Worm (Caenorhabditis elegans) whole organism, late embryonic: ENCODE measurements around the gene F22E12.3.

Experiments used
- C08G9.2 ChIP-seq: sonication (generic microtip); optimal IDR thresholded peaks from 2 replicates; lab custom pipeline; 2016; ENCODE audit warnings: mild to moderate bottlenecking, missing genetic modification characterization, moderate library complexity, missing compliant biosample characterization
- C38D4.7 ChIP-seq: fragments of 200-800 bp; sonication (Bioruptor generic); optimal IDR thresholded peaks from 2 replicates; lab custom pipeline; 2018; ENCODE audit warnings: mild to moderate bottlenecking, missing genetic modification characterization, moderate library complexity, missing compliant biosample characterization
- K02D7.2 ChIP-seq: sonication (generic microtip); optimal IDR thresholded peaks from 2 replicates; lab custom pipeline; 2017; ENCODE audit warnings: mild to moderate bottlenecking, missing genetic modification characterization, missing compliant biosample characterization
- K09A11.1 ChIP-seq: sonication (generic microtip); optimal IDR thresholded peaks from 2 replicates; lab custom pipeline; 2017; ENCODE audit warnings: antibody characterized with exemption, mild to moderate bottlenecking, missing genetic modification characterization, missing compliant biosample characterization; ENCODE audit not compliant: insufficient read depth
- T23F11.4 ChIP-seq: fragments of 200-800 bp; sonication (Bioruptor generic); optimal IDR thresholded peaks from 2 replicates; lab custom pipeline; 2018; ENCODE audit warnings: mild to moderate bottlenecking, missing genetic modification characterization, missing compliant biosample characterization
- Y22D7AL.16 ChIP-seq: sonication (generic microtip); optimal IDR thresholded peaks from 2 replicates; lab custom pipeline; 2016; ENCODE audit warnings: missing genetic modification characterization, missing compliant biosample characterization
- ama-1 ChIP-seq: fragments of 150-350 bp; optimal IDR thresholded peaks from 2 replicates; lab custom pipeline; 2014
- ceh-14 ChIP-seq: sonication (generic microtip); optimal IDR thresholded peaks from 2 replicates; lab custom pipeline; 2016; ENCODE audit warnings: missing genotype, missing genetic modification characterization, missing compliant biosample characterization
- ceh-18 ChIP-seq: sonication (generic microtip); optimal IDR thresholded peaks from 2 replicates; lab custom pipeline; 2016; ENCODE audit warnings: missing genetic modification characterization, missing compliant biosample characterization
- ceh-19 ChIP-seq: fragments of 200-800 bp; sonication (Bioruptor generic); optimal IDR thresholded peaks from 2 replicates; lab custom pipeline; 2018; ENCODE audit warnings: mild to moderate bottlenecking, missing genetic modification characterization, missing compliant biosample characterization
- ceh-30 ChIP-seq: fragments of 150-350 bp; optimal IDR thresholded peaks from 2 replicates; lab custom pipeline; 2014; ENCODE audit warnings: missing biosample characterization, missing genetic modification characterization
- ceh-34 ChIP-seq: sonication (generic microtip); optimal IDR thresholded peaks from 2 replicates; lab custom pipeline; 2016; ENCODE audit warnings: mild to moderate bottlenecking, missing genetic modification characterization, missing compliant biosample characterization
- ceh-45 ChIP-seq: fragments of 200-800 bp; sonication (Bioruptor generic); IDR thresholded peaks from 2 replicates; pipeline ENCODE4 v1.3.6; 2022; ENCODE audit warnings: missing genetic modification reagents, missing genetic modification characterization, missing compliant biosample characterization
- ceh-6 ChIP-seq: fragments of 200-800 bp; sonication (Bioruptor generic); optimal IDR thresholded peaks from 2 replicates; lab custom pipeline; 2018; ENCODE audit warnings: mild to moderate bottlenecking, missing genetic modification characterization, missing compliant biosample characterization
- ceh-9 ChIP-seq: sonication (generic microtip); optimal IDR thresholded peaks from 2 replicates; lab custom pipeline; 2016; ENCODE audit warnings: mild to moderate bottlenecking, missing genetic modification characterization, inconsistent platforms, missing compliant biosample characterization
- che-1 ChIP-seq: sonication (generic microtip); optimal IDR thresholded peaks from 2 replicates; lab custom pipeline; 2016; ENCODE audit warnings: mild to moderate bottlenecking, missing genetic modification characterization, missing compliant biosample characterization
- elt-2 ChIP-seq: sonication (generic microtip); optimal IDR thresholded peaks from 2 replicates; lab custom pipeline; 2016; ENCODE audit warnings: missing genetic modification reagents, missing genetic modification characterization, missing compliant biosample characterization
- elt-4 ChIP-seq: sonication (generic microtip); optimal IDR thresholded peaks from 2 replicates; lab custom pipeline; 2016; ENCODE audit warnings: missing genetic modification characterization, missing compliant biosample characterization
- eyg-1 ChIP-seq: sonication (generic microtip); optimal IDR thresholded peaks from 2 replicates; lab custom pipeline; 2016; ENCODE audit warnings: missing genotype, missing genetic modification characterization, missing compliant biosample characterization
- fax-1 ChIP-seq: sonication (generic microtip); optimal IDR thresholded peaks from 2 replicates; lab custom pipeline; 2016; ENCODE audit warnings: missing genotype, missing genetic modification characterization, missing compliant biosample characterization
- fkh-10 ChIP-seq: fragments of 150-350 bp; optimal IDR thresholded peaks from 2 replicates; lab custom pipeline; 2014; ENCODE audit warnings: missing biosample characterization, missing genetic modification reagents, missing genetic modification characterization
- fkh-6 ChIP-seq: sonication (generic microtip); optimal IDR thresholded peaks from 2 replicates; lab custom pipeline; 2016; ENCODE audit warnings: missing genetic modification characterization, missing compliant biosample characterization
- hlh-13 ChIP-seq: fragments of 200-800 bp; sonication (Bioruptor generic); optimal IDR thresholded peaks from 2 replicates; lab custom pipeline; 2018; ENCODE audit warnings: mild to moderate bottlenecking, missing genetic modification characterization, missing compliant biosample characterization
- hlh-6 ChIP-seq: sonication (generic microtip); optimal IDR thresholded peaks from 2 replicates; lab custom pipeline; 2016; ENCODE audit warnings: missing genotype, missing genetic modification characterization, missing compliant biosample characterization
- hlh-8 ChIP-seq: sonication (generic microtip); optimal IDR thresholded peaks from 2 replicates; lab custom pipeline; 2016; ENCODE audit warnings: missing genotype, missing genetic modification characterization, missing compliant biosample characterization
- lim-6 ChIP-seq: sonication (generic microtip); optimal IDR thresholded peaks from 2 replicates; lab custom pipeline; 2016; ENCODE audit warnings: missing genetic modification characterization, missing compliant biosample characterization
- madf-2 ChIP-seq: sonication (generic microtip); optimal IDR thresholded peaks from 2 replicates; lab custom pipeline; 2017; ENCODE audit warnings: missing genetic modification characterization, missing compliant biosample characterization
- nfya-1 ChIP-seq: sonication (generic microtip); optimal IDR thresholded peaks from 2 replicates; lab custom pipeline; 2017; ENCODE audit warnings: missing genetic modification characterization, mild to moderate bottlenecking, missing compliant biosample characterization, antibody characterized with exemption, moderate library complexity
- nhr-11 ChIP-seq: fragments of 150-350 bp; optimal IDR thresholded peaks from 2 replicates; lab custom pipeline; 2014; ENCODE audit warnings: missing biosample characterization, missing genetic modification characterization
- odd-2 ChIP-seq: sonication (generic microtip); optimal IDR thresholded peaks from 2 replicates; lab custom pipeline; 2017; ENCODE audit warnings: antibody characterized with exemption, mild to moderate bottlenecking, missing genetic modification characterization, missing compliant biosample characterization
- pag-3 ChIP-seq: sonication (generic microtip); optimal IDR thresholded peaks from 2 replicates; lab custom pipeline; 2016; ENCODE audit warnings: missing compliant biosample characterization, missing genetic modification characterization, borderline replicate concordance
- pat-9 ChIP-seq: fragments of 200-800 bp; sonication (Bioruptor generic); optimal IDR thresholded peaks from 2 replicates; lab custom pipeline; 2018; ENCODE audit warnings: mild to moderate bottlenecking, missing genetic modification characterization, moderate library complexity, missing compliant biosample characterization
- pax-1 ChIP-seq: fragments of 150-350 bp; optimal IDR thresholded peaks from 2 replicates; lab custom pipeline; 2014; ENCODE audit warnings: missing biosample characterization, missing genetic modification characterization
- pha-2 ChIP-seq: sonication (generic microtip); optimal IDR thresholded peaks from 2 replicates; lab custom pipeline; 2017; ENCODE audit warnings: mild to moderate bottlenecking, missing genetic modification characterization, missing compliant biosample characterization
- pha-4 ChIP-seq: fragments of 150-350 bp; optimal IDR thresholded peaks from 2 replicates; lab custom pipeline; 2018; ENCODE audit warnings: missing biosample characterization, missing genetic modification reagents, missing genetic modification characterization
- pqm-1 ChIP-seq: sonication (generic microtip); optimal IDR thresholded peaks from 2 replicates; lab custom pipeline; 2016; ENCODE audit warnings: missing genetic modification characterization, missing compliant biosample characterization
- sox-4 ChIP-seq: sonication (generic microtip); optimal IDR thresholded peaks from 2 replicates; lab custom pipeline; 2017; ENCODE audit warnings: mild to moderate bottlenecking, missing genetic modification characterization, inconsistent platforms, missing compliant biosample characterization
- tbx-7 ChIP-seq: sonication (generic microtip); optimal IDR thresholded peaks from 2 replicates; lab custom pipeline; 2016; ENCODE audit warnings: missing genotype, missing genetic modification characterization, missing compliant biosample characterization
- ttx-3 ChIP-seq: sonication (generic microtip); optimal IDR thresholded peaks from 2 replicates; lab custom pipeline; 2016; ENCODE audit warnings: missing genetic modification reagents, missing genetic modification characterization, missing compliant biosample characterization
- unc-3 ChIP-seq, 2 experiments: fragments of 200-800 bp in 1 of 2; sonication (Bioruptor generic) in 1 of 2; sonication (generic microtip) in 1 of 2; conservative IDR thresholded peaks in 1 of 2; optimal IDR thresholded peaks in 1 of 2; 2 replicates each; pipeline versions ENCODE4 v1.3.6 to Lab custom; 2016 to 2022; ENCODE audit warnings: missing compliant biosample characterization in 2 of 2, missing genetic modification characterization in 2 of 2, missing genetic modification reagents in 1 of 2
- unc-42 ChIP-seq: sonication (generic microtip); optimal IDR thresholded peaks from 2 replicates; lab custom pipeline; 2016; ENCODE audit warnings: missing genotype, missing genetic modification characterization, missing compliant biosample characterization
- unc-86 ChIP-seq: sonication (generic microtip); optimal IDR thresholded peaks from 2 replicates; lab custom pipeline; 2016; ENCODE audit warnings: missing genetic modification characterization, missing compliant biosample characterization
- zip-5 ChIP-seq: sonication (generic microtip); optimal IDR thresholded peaks from 2 replicates; lab custom pipeline; 2016; ENCODE audit warnings: missing genetic modification characterization, missing compliant biosample characterization
- ztf-16 ChIP-seq: sonication (generic microtip); optimal IDR thresholded peaks from 2 replicates; lab custom pipeline; 2017; ENCODE audit warnings: missing genetic modification characterization, missing compliant biosample characterization

F22E12.3 gene

ce11 chrV:10468190-10468589, 5.0 kb upstream of the F22E12.3 start, which contains the start of gene egl-9:
Gene egl-9, plus strand, starts transcription at chrV:10468517.
- no peak for TF ChIP-seq unc-86 (tag; lab: Kevin White, UChicago)
- no peak for TF ChIP-seq ceh-34
- TF ChIP-seq nfya-1 (tag; lab: Kevin White, UChicago), result no peak
- TF ChIP-seq C08G9.2, result no peak
- TF ChIP-seq ceh-14, result no peak
- TF ChIP-seq hlh-8 (tag; lab: Kevin White, UChicago), result no peak
- no peak for TF ChIP-seq lim-6 (tag; lab: Kevin White, UChicago)
- TF ChIP-seq nhr-11 (tag; lab: Kevin White, UChicago), result no peak
- no peak for TF ChIP-seq odd-2 (tag; lab: Kevin White, UChicago)
- TF ChIP-seq ceh-30 (tag; lab: Kevin White, UChicago), result no peak
- no peak for TF ChIP-seq K09A11.1 (tag; lab: Kevin White, UChicago)
- no peak for TF ChIP-seq T23F11.4 (GFP tag; lab: Kevin White, UChicago)
- no peak for TF ChIP-seq pha-4 (tag; lab: Kevin White, UChicago)
- TF ChIP-seq hlh-6, result no peak
- no peak for TF ChIP-seq elt-2 (tag; lab: Kevin White, UChicago)
- TF ChIP-seq C38D4.7 (GFP tag; lab: Kevin White, UChicago), result no peak
- no peak for TF ChIP-seq hlh-13 (GFP tag; lab: Kevin White, UChicago)
- no peak for TF ChIP-seq pax-1 (tag; lab: Kevin White, UChicago)
- TF ChIP-seq, all 69 proteins: peak for 0

ce11 chrV:10467659-10468058, 4.5 kb upstream of the F22E12.3 start:
- no peak for TF ChIP-seq T23F11.4 (GFP tag; lab: Kevin White, UChicago)
- TF ChIP-seq lim-6 (tag; lab: Kevin White, UChicago), result no peak
- no peak for TF ChIP-seq ceh-34
- no peak for TF ChIP-seq C08G9.2

- no peak for TF ChIP-seq ceh-6 (GFP tag; lab: Kevin White, UChicago)
- no peak for TF ChIP-seq ama-1 (lab: Kevin White, UChicago)
- no peak for TF ChIP-seq ceh-45
- TF ChIP-seq unc-3 (GFP tag; conservative IDR thresholded peaks at IDR 0.05; lab: Robert Waterston, UW), result no peak
- no peak for TF ChIP-seq unc-3 (tag; optimal IDR thresholded peaks at IDR 0.05; lab: Kevin White, UChicago)
- no peak for TF ChIP-seq ceh-18 (tag; lab: Kevin White, UChicago)
- no peak for TF ChIP-seq tbx-7 (tag; lab: Kevin White, UChicago)
- TF ChIP-seq elt-2 (tag; lab: Kevin White, UChicago), result no peak
- TF ChIP-seq pat-9 (tag; lab: Kevin White, UChicago), result no peak
- no peak for TF ChIP-seq hlh-13 (GFP tag; lab: Kevin White, UChicago)
- TF ChIP-seq fkh-10 (GFP tag; lab: Kevin White, UChicago), result no peak
- TF ChIP-seq unc-86 (tag; lab: Kevin White, UChicago), result no peak
Measured at ce11 chrV:10467104-10467503, 3.9 kb upstream of the F22E12.3 start.

DNA sequence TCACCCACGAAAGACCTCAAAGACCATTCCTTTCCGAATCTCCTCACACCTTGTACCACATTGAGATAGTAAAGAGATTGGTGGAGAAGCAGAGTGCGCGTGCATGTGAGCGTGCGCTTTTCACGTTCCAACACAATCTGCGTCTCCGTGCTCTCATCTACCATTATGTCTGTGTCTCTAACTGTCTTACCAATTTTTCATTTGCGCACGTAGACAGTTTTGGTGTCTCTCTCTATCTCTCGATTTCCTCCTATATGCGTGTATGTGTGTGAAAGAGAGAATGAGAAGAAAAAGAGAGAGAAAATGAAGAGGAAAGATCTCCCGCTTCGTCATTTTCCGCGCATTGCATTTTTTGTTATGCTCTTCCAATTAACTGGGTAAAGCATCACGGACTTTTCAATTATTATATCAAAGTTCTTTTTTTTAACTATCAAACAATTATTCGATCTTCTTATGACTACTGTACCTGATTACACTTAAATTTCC, 3.5 kb upstream of the F22E12.3 start:
- no peak for TF ChIP-seq ttx-3 (tag; lab: Kevin White, UChicago)
- TF ChIP-seq ztf-16 (tag; lab: Kevin White, UChicago), result peak; percentile 58
- no peak for TF ChIP-seq ceh-6 (GFP tag; lab: Kevin White, UChicago)
- no peak for TF ChIP-seq unc-3 (GFP tag; conservative IDR thresholded peaks at IDR 0.05; lab: Robert Waterston, UW)
- no peak for TF ChIP-seq unc-3 (tag; optimal IDR thresholded peaks at IDR 0.05; lab: Kevin White, UChicago)
- no peak for TF ChIP-seq ceh-19 (GFP tag; lab: Kevin White, UChicago)
- peak; percentile 45 for TF ChIP-seq ceh-30 (tag; lab: Kevin White, UChicago)
- peak; percentile 92 for TF ChIP-seq unc-42
- TF ChIP-seq unc-86 (tag; lab: Kevin White, UChicago), result no peak
- TF ChIP-seq elt-2 (tag; lab: Kevin White, UChicago), result peak; percentile 61
- TF ChIP-seq che-1 (tag; lab: Kevin White, UChicago), result no peak
- no peak for TF ChIP-seq pha-2
- TF ChIP-seq madf-2 (tag; lab: Kevin White, UChicago), result no peak
- TF ChIP-seq elt-4, result no peak
- no peak for TF ChIP-seq Y22D7AL.16 (tag; lab: Kevin White, UChicago)
- TF ChIP-seq zip-5 (tag; lab: Kevin White, UChicago), result no peak
- peak; percentile 2 for TF ChIP-seq T23F11.4 (GFP tag; lab: Kevin White, UChicago)
- no peak for TF ChIP-seq pag-3
- no peak for TF ChIP-seq eyg-1
- TF ChIP-seq fax-1, result no peak
- TF ChIP-seq K09A11.1 (tag; lab: Kevin White, UChicago), result no peak
- TF ChIP-seq fkh-10 (GFP tag; lab: Kevin White, UChicago), result no peak
- TF ChIP-seq fkh-6 (tag; lab: Kevin White, UChicago), result peak; percentile 46
- no peak for TF ChIP-seq ceh-9 (tag; lab: Kevin White, UChicago)
- TF ChIP-seq ama-1 (lab: Kevin White, UChicago), result no peak
- TF ChIP-seq K02D7.2 (tag; lab: Kevin White, UChicago), result no peak
- no peak for TF ChIP-seq pqm-1
- TF ChIP-seq ceh-34, result peak; percentile 80
- TF ChIP-seq sox-4 (tag; lab: Kevin White, UChicago), result no peak
- TF ChIP-seq hlh-8 (tag; lab: Kevin White, UChicago), result no peak
